Fruit fly (Drosophila melanogaster) whole organism, embryonic: ENCODE results near the gene CIA30.

Experiments used
- ATbp ChIP-seq: fragments of 200-800 bp; sonication (Bioruptor generic); optimal IDR thresholded peaks from 2 replicates; lab custom pipeline; 2017; ENCODE audit warnings: missing biosample characterization, mild to moderate bottlenecking, missing genetic modification characterization, missing genetic modification reagents
- Ada2b ChIP-seq: fragments of 200-800 bp; sonication (Bioruptor generic); IDR thresholded peaks from 2 replicates; pipeline ENCODE4 v1.3.6; 2022; ENCODE audit warnings: missing biosample characterization, missing genetic modification characterization
- B-H1 ChIP-seq: fragments of 200-800 bp; sonication (Bioruptor generic); IDR thresholded peaks from 3 replicates; pipeline ENCODE4 v1.3.6; 2022; ENCODE audit warnings: missing biosample characterization, missing genetic modification characterization
- Blimp-1 ChIP-seq: fragments of 200-800 bp; sonication (Bioruptor generic); optimal IDR thresholded peaks from 3 replicates; lab custom pipeline; 2018; ENCODE audit warnings: missing biosample characterization, missing genetic modification characterization, mild to moderate bottlenecking, moderate library complexity, missing genetic modification reagents
- BtbVII ChIP-seq: fragments of 200-800 bp; sonication (Bioruptor generic); optimal IDR thresholded peaks from 3 replicates; lab custom pipeline; 2017; ENCODE audit warnings: missing biosample characterization, mild to moderate bottlenecking, missing genetic modification characterization
- CG10147 ChIP-seq: fragments of 200-800 bp; sonication (Bioruptor generic); optimal IDR thresholded peaks from 2 replicates; lab custom pipeline; 2019; ENCODE audit warnings: missing biosample characterization, mild to moderate bottlenecking, missing genetic modification characterization, moderate library complexity
- CG1024 ChIP-seq: fragments of 200-800 bp; sonication (Bioruptor generic); IDR thresholded peaks from 2 replicates; pipeline ENCODE4 v1.3.6; 2022; ENCODE audit warnings: missing biosample characterization, missing genetic modification characterization
- CG10274 ChIP-seq: fragments of 200-800 bp; sonication (Bioruptor generic); optimal IDR thresholded peaks from 3 replicates; lab custom pipeline; 2017; ENCODE audit warnings: missing biosample characterization, mild to moderate bottlenecking, missing genetic modification characterization
- CG12659 ChIP-seq: fragments of 200-800 bp; sonication (Bioruptor generic); optimal IDR thresholded peaks from 3 replicates; lab custom pipeline; 2017; ENCODE audit warnings: mild to moderate bottlenecking, missing biosample characterization, missing genetic modification reagents, missing genetic modification characterization
- CG12769 ChIP-seq: fragments of 200-800 bp; sonication (Bioruptor generic); optimal IDR thresholded peaks from 2 replicates; lab custom pipeline; 2019; ENCODE audit warnings: missing biosample characterization, mild to moderate bottlenecking, missing genetic modification characterization, moderate library complexity
- CG13296 ChIP-seq: fragments of 200-800 bp; sonication (Bioruptor generic); optimal IDR thresholded peaks from 3 replicates; lab custom pipeline; 2018; ENCODE audit warnings: missing biosample characterization, mild to moderate bottlenecking, missing genetic modification characterization
- CG15601 ChIP-seq: fragments of 200-800 bp; sonication (Bioruptor generic); optimal IDR thresholded peaks from 3 replicates; lab custom pipeline; 2019; ENCODE audit warnings: missing biosample characterization, mild to moderate bottlenecking, missing genetic modification characterization, moderate library complexity
- CG15696 ChIP-seq: fragments of 200-800 bp; sonication (Bioruptor generic); optimal IDR thresholded peaks from 2 replicates; lab custom pipeline; 2019; ENCODE audit warnings: missing biosample characterization, mild to moderate bottlenecking, missing genetic modification characterization, moderate library complexity
- CG1603 ChIP-seq: fragments of 200-800 bp; sonication (Bioruptor generic); optimal IDR thresholded peaks from 2 replicates; lab custom pipeline; 2019; ENCODE audit warnings: missing biosample characterization, mild to moderate bottlenecking, missing genetic modification characterization, moderate library complexity
- CG17802 ChIP-seq: fragments of 200-800 bp; sonication (Bioruptor generic); optimal IDR thresholded peaks from 2 replicates; lab custom pipeline; 2018; ENCODE audit warnings: missing biosample characterization, mild to moderate bottlenecking, missing genetic modification characterization, moderate library complexity
- CG2116 ChIP-seq: fragments of 200-800 bp; sonication (Bioruptor generic); optimal IDR thresholded peaks from 3 replicates; lab custom pipeline; 2018; ENCODE audit warnings: missing biosample characterization, mild to moderate bottlenecking, missing genetic modification characterization
- CG2120 ChIP-seq: fragments of 200-800 bp; sonication (Bioruptor generic); optimal IDR thresholded peaks from 3 replicates; lab custom pipeline; 2016; ENCODE audit warnings: missing biosample characterization, missing genetic modification characterization
- CG30431 ChIP-seq: fragments of 200-800 bp; sonication (Bioruptor generic); optimal IDR thresholded peaks from 2 replicates; lab custom pipeline; 2017; ENCODE audit warnings: missing biosample characterization, missing genetic modification characterization
- CG4707 ChIP-seq: fragments of 200-800 bp; sonication (Bioruptor generic); optimal IDR thresholded peaks from 2 replicates; lab custom pipeline; 2018; ENCODE audit warnings: missing biosample characterization, mild to moderate bottlenecking, missing genetic modification characterization, moderate library complexity
- CG4854 ChIP-seq: fragments of 200-800 bp; sonication (Bioruptor generic); optimal IDR thresholded peaks from 2 replicates; lab custom pipeline; 2016; ENCODE audit warnings: missing biosample characterization, missing genetic modification characterization, inconsistent platforms
- CG8478 ChIP-seq: fragments of >200 bp; optimal IDR thresholded peaks from 2 replicates; lab custom pipeline; 2018
- CG9932 ChIP-seq: fragments of 200-800 bp; sonication (Bioruptor generic); IDR thresholded peaks from 2 replicates; pipeline ENCODE4 v1.3.6; 2022; ENCODE audit warnings: missing biosample characterization, missing genetic modification characterization
- CHES-1-like ChIP-seq: fragments of 200-800 bp; sonication (Bioruptor generic); optimal IDR thresholded peaks from 2 replicates; lab custom pipeline; 2016; ENCODE audit warnings: missing biosample characterization, missing genetic modification characterization
- CoRest ChIP-seq: fragments of 200-800 bp; sonication (Bioruptor generic); optimal IDR thresholded peaks from 3 replicates; lab custom pipeline; 2018; ENCODE audit warnings: missing biosample characterization, mild to moderate bottlenecking, missing genetic modification characterization, moderate library complexity
- Deaf1 ChIP-seq: fragments of 200-800 bp; optimal IDR thresholded peaks from 3 replicates; lab custom pipeline; 2019; ENCODE audit warnings: missing biosample characterization, mild to moderate bottlenecking, missing genetic modification characterization, moderate library complexity
- Eip74EF ChIP-seq, 2 experiments: fragments of 200-800 bp in 1 of 2; fragments of >200 bp in 1 of 2; sonication (Bioruptor generic) in 1 of 2; optimal IDR thresholded peaks; 2 replicates each; lab custom pipeline; 2017 to 2019; ENCODE audit warnings: missing biosample characterization in 2 of 2, missing genetic modification characterization in 2 of 2, mild to moderate bottlenecking in 1 of 2, moderate library complexity in 1 of 2
- Fer3 ChIP-seq: fragments of 200-800 bp; sonication (Bioruptor generic); optimal IDR thresholded peaks from 2 replicates; lab custom pipeline; 2018; ENCODE audit warnings: missing biosample characterization, mild to moderate bottlenecking, missing genetic modification characterization, moderate library complexity
- H2.0 ChIP-seq: fragments of 200-800 bp; sonication (Bioruptor generic); IDR thresholded peaks from 2 replicates; pipeline ENCODE4 v1.3.6; 2022; ENCODE audit warnings: missing biosample characterization, missing genetic modification characterization
- HHEX ChIP-seq: fragments of 200-800 bp; sonication (Bioruptor generic); optimal IDR thresholded peaks from 3 replicates; lab custom pipeline; 2017; ENCODE audit warnings: missing biosample characterization, mild to moderate bottlenecking, missing genetic modification characterization, missing genetic modification reagents
- Hmr ChIP-seq: fragments of 200-800 bp; sonication (Bioruptor generic); optimal IDR thresholded peaks from 3 replicates; lab custom pipeline; 2017; ENCODE audit warnings: mild to moderate bottlenecking, missing biosample characterization, missing genetic modification reagents, missing genetic modification characterization
- Hr51 ChIP-seq, 2 experiments: fragments of 200-800 bp; sonication (Bioruptor generic); optimal IDR thresholded peaks; 2 replicates in 1 of 2; 3 replicates in 1 of 2; lab custom pipeline; 2016 to 2018; ENCODE audit warnings: missing biosample characterization in 2 of 2, missing genetic modification characterization in 2 of 2, mild to moderate bottlenecking in 1 of 2, moderate library complexity in 1 of 2
- Med ChIP-seq: fragments of 200-800 bp; sonication (Bioruptor generic); peaks from one replicate; lab custom pipeline; 2016; ENCODE audit warnings: missing biosample characterization, missing genetic modification characterization, mild to moderate bottlenecking, inconsistent platforms, moderate library complexity
- PHDP ChIP-seq: fragments of 200-800 bp; sonication (Bioruptor generic); optimal IDR thresholded peaks from 3 replicates; lab custom pipeline; 2018; ENCODE audit warnings: missing biosample characterization, mild to moderate bottlenecking, missing genetic modification characterization, moderate library complexity
- Sox102F ChIP-seq: fragments of 200-800 bp; sonication (Bioruptor generic); optimal IDR thresholded peaks from 2 replicates; lab custom pipeline; 2018; ENCODE audit warnings: missing biosample characterization, mild to moderate bottlenecking, missing genetic modification characterization, moderate library complexity
- Spps ChIP-seq: fragments of 200-800 bp; sonication (Bioruptor generic); optimal IDR thresholded peaks from 2 replicates; lab custom pipeline; 2018; ENCODE audit warnings: missing biosample characterization, mild to moderate bottlenecking, missing genetic modification characterization
- ara ChIP-seq: fragments of 200-800 bp; sonication (Bioruptor generic); IDR thresholded peaks from 2 replicates; pipeline ENCODE4 v1.3.6; 2022; ENCODE audit warnings: missing biosample characterization, missing genetic modification characterization
- dmrt11E ChIP-seq: fragments of 200-800 bp; sonication (Bioruptor generic); optimal IDR thresholded peaks from 3 replicates; lab custom pipeline; 2018; ENCODE audit warnings: missing biosample characterization, mild to moderate bottlenecking, missing genetic modification characterization, moderate library complexity
- dpn ChIP-seq, 2 experiments: fragments of 200-800 bp; sonication (Bioruptor generic); optimal IDR thresholded peaks; 3 replicates each; lab custom pipeline; 2016; ENCODE audit warnings: missing biosample characterization in 2 of 2, missing genetic modification characterization in 2 of 2
- emc ChIP-seq: fragments of 200-800 bp; sonication (Bioruptor generic); optimal IDR thresholded peaks from 2 replicates; lab custom pipeline; 2016; ENCODE audit warnings: missing biosample characterization, missing genetic modification characterization
- ham ChIP-seq: fragments of 200-800 bp; sonication (Bioruptor generic); IDR thresholded peaks from 2 replicates; pipeline ENCODE4 v1.3.6; 2022; ENCODE audit warnings: missing biosample characterization, missing genetic modification characterization
- hkb ChIP-seq, 2 experiments: fragments of 200-800 bp in 1 of 2; fragments of >200 bp in 1 of 2; sonication (Bioruptor generic) in 1 of 2; IDR thresholded peaks in 1 of 2; optimal IDR thresholded peaks in 1 of 2; 2 replicates each; pipeline versions ENCODE4 v1.3.6 to Lab custom; 2017 to 2022; ENCODE audit warnings: missing biosample characterization in 1 of 2, missing genetic modification characterization in 1 of 2
- lab ChIP-seq: fragments of 200-800 bp; sonication (Bioruptor generic); optimal IDR thresholded peaks from 3 replicates; lab custom pipeline; 2017; ENCODE audit warnings: missing biosample characterization, missing genetic modification characterization, mild to moderate bottlenecking, moderate library complexity, missing genetic modification reagents
- maf-S ChIP-seq: fragments of 200-800 bp; sonication (Bioruptor generic); optimal IDR thresholded peaks from 2 replicates; lab custom pipeline; 2016; ENCODE audit warnings: missing biosample characterization, missing genetic modification characterization
- nerfin-1 ChIP-seq: fragments of 200-800 bp; sonication (Bioruptor generic); optimal IDR thresholded peaks from 3 replicates; lab custom pipeline; 2019; ENCODE audit warnings: missing biosample characterization, mild to moderate bottlenecking, missing genetic modification characterization, moderate library complexity
- onecut ChIP-seq: fragments of 200-800 bp; sonication (Bioruptor generic); IDR thresholded peaks from 2 replicates; pipeline ENCODE4 v1.3.6; 2022; ENCODE audit warnings: missing biosample characterization, missing genetic modification characterization
- pfk ChIP-seq: fragments of 200-800 bp; sonication (Bioruptor generic); optimal IDR thresholded peaks from 2 replicates; lab custom pipeline; 2018; ENCODE audit warnings: missing biosample characterization, mild to moderate bottlenecking, missing genetic modification characterization, moderate library complexity
- sqz ChIP-seq: fragments of 200-800 bp; sonication (Bioruptor generic); optimal IDR thresholded peaks from 3 replicates; lab custom pipeline; 2018; ENCODE audit warnings: missing biosample characterization, mild to moderate bottlenecking, missing genetic modification characterization
- ssp ChIP-seq: fragments of 200-800 bp; sonication (Bioruptor generic); IDR thresholded peaks from 2 replicates; pipeline ENCODE4 v1.3.6; 2022; ENCODE audit warnings: missing biosample characterization, missing genetic modification characterization
- wek ChIP-seq: fragments of 200-800 bp; sonication (Bioruptor generic); optimal IDR thresholded peaks from 3 replicates; lab custom pipeline; 2018; ENCODE audit warnings: missing biosample characterization, mild to moderate bottlenecking, missing genetic modification characterization, moderate library complexity

Gene CIA30

dm6 chr3R:29737891-29738290, 1.1 kb downstream of the CIA30 start, which contains the start of gene Gnpnat (continued):
- TF ChIP-seq lab (peak; percentile 77), CG15601 (peak; percentile 42), Deaf1 (peak; percentile 26), CG30431 (GFP tag; lab: Kevin White, UChicago) (peak; percentile 5), ssp (GFP tag; lab: Robert Waterston, UW) (no peak), Fer3 (tag; lab: Kevin White, UChicago) (peak; percentile 67), pfk (GFP tag; lab: Kevin White, UChicago) (no peak), CoRest (tag; lab: Kevin White, UChicago) (peak; percentile 45), CG15696 (peak; percentile 46), Ada2b (no peak), wek (GFP tag; lab: Kevin White, UChicago) (peak; percentile 20), CG10147 (GFP tag; lab: Kevin White, UChicago) (peak; percentile 41), CG13296 (GFP tag; lab: Kevin White, UChicago) (peak; percentile 50), maf-S (GFP tag; lab: Kevin White, UChicago) (peak; percentile 3), B-H1 (no peak), CG10274 (GFP tag; lab: Kevin White, UChicago) (no peak), Hr51 (GFP tag; optimal IDR thresholded peaks at IDR 0.05; lab: Kevin White, UChicago) (peak in 1 of 2 experiments; percentile 57), CG2120 (GFP tag; lab: Kevin White, UChicago) (peak; percentile 58), CG17802 (tag; lab: Kevin White, UChicago) (no peak), BtbVII (peak; percentile 50), CG1603 (tag; lab: Kevin White, UChicago) (peak; percentile 74), ATbp (GFP tag; lab: Kevin White, UChicago) (peak; percentile 53), Eip74EF (GFP tag; optimal IDR thresholded peaks at IDR 0.05; lab: Kevin White, UChicago) (peak in 1 of 2 experiments; percentile 25), CHES-1-like (GFP tag; lab: Kevin White, UChicago) (no peak), CG4707 (no peak), CG1024 (GFP tag; lab: Robert Waterston, UW) (no peak), CG12659 (GFP tag; lab: Kevin White, UChicago) (peak; percentile 55), sqz (no peak), CG9932 (GFP tag; lab: Robert Waterston, UW) (no peak), H2.0 (GFP tag; lab: Robert Waterston, UW) (no peak), dpn (GFP tag; optimal IDR thresholded peaks at IDR 0.05; lab: Kevin White, UChicago) (peak in 1 of 2 experiments; percentile 55), Spps (peak; percentile 29), Sox102F (GFP tag; lab: Kevin White, UChicago) (peak; percentile 63), nerfin-1 (tag; lab: Kevin White, UChicago) (peak; percentile 17), PHDP (tag; lab: Kevin White, UChicago) (peak; percentile 67), CG2116 (GFP tag; lab: Kevin White, UChicago) (peak; percentile 4), hkb (optimal IDR thresholded peaks at IDR 0.05; lab: Kevin White, UChicago) (no peak), hkb (GFP tag; IDR thresholded peaks at IDR 0.05; lab: Robert Waterston, UW) (no peak), CG8478 (lab: Kevin White, UChicago) (no peak)
- TF ChIP-seq, all 482 proteins: peak for 133

- peak; percentile 40; the same call in 1 of the 2 replicates for TF ChIP-seq onecut (GFP tag; lab: Robert Waterston, UW)
- TF ChIP-seq Med: peak; percentile 41
- no peak for TF ChIP-seq Deaf1
- no peak for TF ChIP-seq CG12659 (GFP tag; lab: Kevin White, UChicago)
- no peak for TF ChIP-seq ara (GFP tag; lab: Robert Waterston, UW)
- no peak for TF ChIP-seq Hmr (GFP tag; lab: Kevin White, UChicago)
- no peak for TF ChIP-seq ham (GFP tag; lab: Robert Waterston, UW)
- TF ChIP-seq CG12769: peak; percentile 47
- TF ChIP-seq dmrt11E (tag; lab: Kevin White, UChicago): no peak
- TF ChIP-seq CG4854 (GFP tag; lab: Kevin White, UChicago): no peak
- peak; percentile 77 for TF ChIP-seq Blimp-1
- TF ChIP-seq emc: no peak
- TF ChIP-seq HHEX (GFP tag; lab: Kevin White, UChicago): no peak
- TF ChIP-seq, all 482 proteins: peak for 4
These were observed 3.3 kb downstream of the CIA30 start for dm6 chr3R:29740078-29740477.
